Fruit fly (Drosophila melanogaster) whole organism, adult: ENCODE measurements around the gene Tap42.

ENCODE experiments used
- CG11617 ChIP-seq: fragments of 200-800 bp; sonication (Bioruptor generic); optimal IDR thresholded peaks from 2 replicates; lab custom pipeline; 2017; ENCODE audit warnings: mild to moderate bottlenecking, missing biosample characterization, missing genetic modification reagents, missing genetic modification characterization
- CG12768 ChIP-seq: fragments of 200-800 bp; sonication (Bioruptor generic); optimal IDR thresholded peaks from 2 replicates; lab custom pipeline; 2017; ENCODE audit warnings: missing biosample characterization, missing genetic modification characterization, mild to moderate bottlenecking, moderate library complexity, missing genetic modification reagents
- CG14711 ChIP-seq: fragments of 200-800 bp; sonication (Bioruptor generic); optimal IDR thresholded peaks from 2 replicates; lab custom pipeline; 2018; ENCODE audit warnings: missing biosample characterization, mild to moderate bottlenecking, missing genetic modification characterization, moderate library complexity
- CG1620 ChIP-seq: fragments of 200-800 bp; sonication (Bioruptor generic); optimal IDR thresholded peaks from 2 replicates; lab custom pipeline; 2016; ENCODE audit warnings: missing biosample characterization, missing genetic modification characterization
- CG33017 ChIP-seq: fragments of 200-800 bp; sonication (Bioruptor generic); optimal IDR thresholded peaks from 2 replicates; lab custom pipeline; 2018; ENCODE audit warnings: missing biosample characterization, mild to moderate bottlenecking, missing genetic modification characterization, moderate library complexity
- CG5204 ChIP-seq: fragments of 200-800 bp; sonication (Bioruptor generic); optimal IDR thresholded peaks from 2 replicates; lab custom pipeline; 2016; ENCODE audit warnings: missing biosample characterization, missing genetic modification characterization
- CG7045 ChIP-seq: fragments of 200-800 bp; sonication (Bioruptor generic); optimal IDR thresholded peaks from 2 replicates; lab custom pipeline; 2017; ENCODE audit warnings: missing biosample characterization, mild to moderate bottlenecking, missing genetic modification characterization
- CG7101 ChIP-seq: fragments of 200-800 bp; sonication (Bioruptor generic); optimal IDR thresholded peaks from 2 replicates; lab custom pipeline; 2018; ENCODE audit warnings: missing biosample characterization, mild to moderate bottlenecking, missing genetic modification characterization, moderate library complexity
- Clk ChIP-seq: fragments of 200-800 bp; sonication (Bioruptor generic); optimal IDR thresholded peaks from 2 replicates; lab custom pipeline; 2017; ENCODE audit warnings: missing biosample characterization, missing genetic modification characterization
- Crg-1 ChIP-seq: fragments of 200-800 bp; sonication (Bioruptor generic); optimal IDR thresholded peaks from 2 replicates; lab custom pipeline; 2016; ENCODE audit warnings: missing biosample characterization, missing genetic modification characterization
- Hr96 ChIP-seq: fragments of 200-800 bp; sonication (Bioruptor generic); optimal IDR thresholded peaks from 2 replicates; lab custom pipeline; 2016; ENCODE audit warnings: missing biosample characterization, missing genetic modification characterization
- Mnt ChIP-seq: fragments of 200-800 bp; sonication (Bioruptor generic); optimal IDR thresholded peaks from 2 replicates; lab custom pipeline; 2016; ENCODE audit warnings: missing biosample characterization, mild to moderate bottlenecking, missing genetic modification characterization
- bab1 ChIP-seq: fragments of 200-800 bp; sonication (Bioruptor generic); optimal IDR thresholded peaks from 3 replicates; lab custom pipeline; 2019; ENCODE audit warnings: missing biosample characterization, mild to moderate bottlenecking, missing genetic modification characterization, moderate library complexity
- cic ChIP-seq: fragments of 200-800 bp; sonication (Bioruptor generic); optimal IDR thresholded peaks from 2 replicates; lab custom pipeline; 2017; ENCODE audit warnings: missing biosample characterization, mild to moderate bottlenecking, missing genetic modification characterization, moderate library complexity
- cnc ChIP-seq, 2 experiments: fragments of >200 bp; optimal IDR thresholded peaks; 2 replicates each; lab custom pipeline; 2017
- kay ChIP-seq: fragments of 200-800 bp; sonication (Bioruptor generic); peaks from one replicate; lab custom pipeline; 2016; ENCODE audit warnings: missing biosample characterization, missing genetic modification characterization, borderline replicate concordance
- ovo ChIP-seq: fragments of 200-800 bp; sonication (Bioruptor generic); optimal IDR thresholded peaks from 2 replicates; lab custom pipeline; 2016; ENCODE audit warnings: missing biosample characterization, missing genetic modification characterization
- pad ChIP-seq: fragments of 200-800 bp; sonication (Bioruptor generic); optimal IDR thresholded peaks from 3 replicates; lab custom pipeline; 2017; ENCODE audit warnings: missing biosample characterization, missing genetic modification characterization, mild to moderate bottlenecking, moderate library complexity, missing genetic modification reagents
- tj ChIP-seq: fragments of 200-800 bp; sonication (Bioruptor generic); optimal IDR thresholded peaks from 3 replicates; lab custom pipeline; 2017; ENCODE audit warnings: missing biosample characterization, mild to moderate bottlenecking, missing genetic modification characterization, moderate library complexity
- toe ChIP-seq: fragments of 200-800 bp; sonication (Bioruptor generic); optimal IDR thresholded peaks from 2 replicates; lab custom pipeline; 2016; ENCODE audit warnings: missing biosample characterization, missing genetic modification characterization

The Tap42 gene

DNA sequence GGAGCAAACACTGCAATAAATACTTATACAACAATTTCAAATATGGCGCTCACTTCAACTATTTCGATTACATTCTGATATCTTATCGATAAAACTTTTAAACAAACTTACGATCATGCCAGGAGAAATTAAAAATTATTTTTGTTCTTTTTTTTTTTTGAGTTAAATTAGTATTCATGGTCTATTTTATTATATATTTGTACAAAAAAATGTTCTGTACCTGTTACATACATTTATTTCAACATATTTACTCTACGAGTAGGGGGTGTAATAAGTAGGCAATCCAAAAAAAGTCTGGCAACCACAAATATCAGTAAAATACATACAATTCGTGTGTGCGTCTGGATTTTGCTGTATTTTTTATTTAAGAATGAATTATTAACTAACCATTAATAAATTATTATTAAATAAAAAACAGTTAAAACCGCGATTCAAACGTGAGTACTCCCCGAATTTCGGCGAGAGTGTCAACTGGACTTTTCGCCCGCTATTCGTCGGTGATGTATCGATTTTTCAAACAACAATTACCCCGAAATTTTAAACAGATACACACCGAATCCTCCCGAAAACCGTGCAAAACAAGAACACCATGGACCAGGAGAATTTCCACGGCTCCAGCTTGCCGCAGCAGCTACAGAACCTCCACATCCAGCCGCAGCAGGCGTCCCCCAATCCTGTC, 15.1 kb downstream of the Tap42 start, which contains the start of gene loqs:
Gene loqs, plus strand, starts transcription at position 302 of the 679 bp plus-strand sequence.
- TF ChIP-seq CG7045 (no peak), CG14711 (tag; lab: Kevin White, UChicago) (peak; percentile 56), CG1620 (GFP tag; lab: Kevin White, UChicago) (peak; percentile 60), bab1 (GFP tag; lab: Kevin White, UChicago) (peak; percentile 64), CG7101 (tag; lab: Kevin White, UChicago) (peak; percentile 49), toe (GFP tag; lab: Kevin White, UChicago) (no peak)

DNA sequence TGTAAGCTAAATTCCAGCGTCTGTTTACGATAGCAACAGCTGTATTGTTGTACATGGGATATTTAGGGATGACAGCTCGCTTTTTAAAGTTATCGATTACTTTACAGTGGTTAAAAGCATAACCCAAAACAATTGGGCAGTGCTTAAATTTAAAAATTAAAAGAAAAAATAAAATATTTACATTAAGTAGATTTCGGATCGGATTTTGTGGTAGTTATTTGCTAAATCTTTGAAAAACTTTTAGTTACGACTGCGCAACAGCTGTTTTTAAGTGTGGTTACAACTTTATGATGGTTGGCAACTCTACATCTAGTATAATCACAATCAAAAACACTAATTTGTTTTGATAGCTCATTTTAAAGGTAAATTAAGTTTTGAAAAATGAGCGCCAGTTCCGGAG, 19.8 kb downstream of the Tap42 start, which contains the start of the genes Ing5 and CG7099:
Gene Ing5, minus strand, starts transcription at position 58 of the 400 bp plus-strand sequence.
Gene CG7099, plus strand, starts transcription at position 317 of the 400 bp plus-strand sequence.
- peak; percentile 96 for TF ChIP-seq CG7101 (tag; lab: Kevin White, UChicago)
- peak; percentile 94 for TF ChIP-seq CG12768 (GFP tag; lab: Kevin White, UChicago)
- no peak for TF ChIP-seq CG5204 (GFP tag; lab: Kevin White, UChicago)
- TF ChIP-seq tj (GFP tag; lab: Kevin White, UChicago) = peak; percentile 87
- TF ChIP-seq CG33017 (tag; lab: Kevin White, UChicago) = peak; percentile 93
- peak; percentile 91 for TF ChIP-seq Clk (GFP tag; lab: Kevin White, UChicago)
- TF ChIP-seq Hr96 (GFP tag; lab: Kevin White, UChicago) = peak; percentile 89
- no peak for TF ChIP-seq cnc (optimal IDR thresholded peaks at IDR 0.05; lab: Kevin White, UChicago)
- TF ChIP-seq ovo (GFP tag; lab: Kevin White, UChicago) = peak; percentile 92
- TF ChIP-seq CG11617 (GFP tag; lab: Kevin White, UChicago) = peak; percentile 96
- peak; percentile 86 for TF ChIP-seq pad
- TF ChIP-seq Mnt (GFP tag; lab: Kevin White, UChicago) = peak; percentile 92
- peak; percentile 98 for TF ChIP-seq toe (GFP tag; lab: Kevin White, UChicago)
- peak; percentile 97 for TF ChIP-seq CG1620 (GFP tag; lab: Kevin White, UChicago)
- peak; percentile 97 for TF ChIP-seq CG14711 (tag; lab: Kevin White, UChicago)
- peak; percentile 99 for TF ChIP-seq bab1 (GFP tag; lab: Kevin White, UChicago)
- TF ChIP-seq kay (GFP tag; lab: Kevin White, UChicago) = peak; percentile 98
- peak; percentile 71 for TF ChIP-seq cic (GFP tag; lab: Kevin White, UChicago)
- peak; percentile 94 for TF ChIP-seq CG7045
- TF ChIP-seq Crg-1 (GFP tag; lab: Kevin White, UChicago) = peak; percentile 94

DNA sequence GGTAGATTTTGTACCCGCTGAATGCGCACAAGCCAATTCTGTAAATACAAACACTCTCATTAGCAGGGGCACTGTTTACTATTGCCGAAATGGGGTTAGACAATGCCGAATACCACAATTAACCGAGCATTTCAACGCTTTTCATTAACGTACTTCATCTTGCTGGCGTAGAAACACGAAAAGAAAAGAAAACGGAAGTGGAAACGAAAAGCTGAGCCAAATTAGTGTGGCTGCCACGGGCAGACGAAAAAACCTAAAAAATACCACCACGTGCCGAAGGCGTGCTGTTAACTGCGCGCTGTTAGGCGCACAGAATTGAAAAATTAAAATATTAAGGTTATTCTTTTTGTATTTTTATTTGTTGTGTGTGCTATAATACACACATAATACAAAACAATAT, 27.5 kb downstream of the Tap42 start, which contains the start of gene RpL24:
Gene RpL24, minus strand, starts transcription at position 229 of the 400 bp plus-strand sequence.
- TF ChIP-seq cnc (optimal IDR thresholded peaks at IDR 0.05; lab: Kevin White, UChicago) = no peak
- peak; percentile 97 for TF ChIP-seq CG11617 (GFP tag; lab: Kevin White, UChicago)
- peak; percentile 89 for TF ChIP-seq CG7045
- peak; percentile 87 for TF ChIP-seq pad
- TF ChIP-seq kay (GFP tag; lab: Kevin White, UChicago) = no peak
- TF ChIP-seq Hr96 (GFP tag; lab: Kevin White, UChicago) = peak; percentile 90
- peak; percentile 65 for TF ChIP-seq Clk (GFP tag; lab: Kevin White, UChicago)
- peak; percentile 98 for TF ChIP-seq Crg-1 (GFP tag; lab: Kevin White, UChicago)
- peak; percentile 88 for TF ChIP-seq CG33017 (tag; lab: Kevin White, UChicago)
- TF ChIP-seq tj (GFP tag; lab: Kevin White, UChicago) = peak; percentile 77
- TF ChIP-seq ovo (GFP tag; lab: Kevin White, UChicago) = peak; percentile 95
- TF ChIP-seq CG5204 (GFP tag; lab: Kevin White, UChicago) = peak; percentile 89
- TF ChIP-seq CG14711 (tag; lab: Kevin White, UChicago) = peak; percentile 85
- TF ChIP-seq CG12768 (GFP tag; lab: Kevin White, UChicago) = peak; percentile 91
- peak; percentile 79 for TF ChIP-seq cic (GFP tag; lab: Kevin White, UChicago)
- TF ChIP-seq Mnt (GFP tag; lab: Kevin White, UChicago) = peak; percentile 99
- peak; percentile 99 for TF ChIP-seq bab1 (GFP tag; lab: Kevin White, UChicago)
- peak; percentile 85 for TF ChIP-seq toe (GFP tag; lab: Kevin White, UChicago)
- TF ChIP-seq CG7101 (tag; lab: Kevin White, UChicago) = peak; percentile 96
- TF ChIP-seq CG1620 (GFP tag; lab: Kevin White, UChicago) = peak; percentile 98

DNA sequence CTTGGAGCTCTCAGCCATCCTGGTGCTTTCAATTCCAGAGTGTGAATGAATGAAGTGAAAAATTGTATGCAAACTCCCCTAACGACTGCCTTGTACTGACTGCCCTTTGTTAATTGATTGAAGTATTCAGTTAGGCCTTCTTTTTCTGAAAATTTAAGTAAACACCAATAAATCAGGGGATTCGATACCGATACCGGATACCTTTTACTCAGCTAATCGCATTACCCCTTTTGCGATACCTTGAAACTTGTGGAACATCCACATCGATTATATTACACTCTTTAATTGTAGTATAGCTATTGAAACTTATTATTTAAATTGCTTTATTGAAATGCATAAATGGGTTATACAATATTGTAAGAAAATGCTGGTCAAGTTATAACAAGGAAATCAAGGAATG, 28.7 kb downstream of the Tap42 start, which contains the start of gene CG16957:
Gene CG16957, minus strand, starts transcription at position 101 of the 400 bp plus-strand sequence.
- TF ChIP-seq Mnt (GFP tag; lab: Kevin White, UChicago) (no peak), tj (GFP tag; lab: Kevin White, UChicago) (no peak), CG11617 (GFP tag; lab: Kevin White, UChicago) (no peak), CG1620 (GFP tag; lab: Kevin White, UChicago) (no peak), CG5204 (GFP tag; lab: Kevin White, UChicago) (no peak), bab1 (GFP tag; lab: Kevin White, UChicago) (no peak), CG7101 (tag; lab: Kevin White, UChicago) (no peak), Hr96 (GFP tag; lab: Kevin White, UChicago) (no peak), kay (GFP tag; lab: Kevin White, UChicago) (no peak), Clk (GFP tag; lab: Kevin White, UChicago) (no peak)

DNA sequence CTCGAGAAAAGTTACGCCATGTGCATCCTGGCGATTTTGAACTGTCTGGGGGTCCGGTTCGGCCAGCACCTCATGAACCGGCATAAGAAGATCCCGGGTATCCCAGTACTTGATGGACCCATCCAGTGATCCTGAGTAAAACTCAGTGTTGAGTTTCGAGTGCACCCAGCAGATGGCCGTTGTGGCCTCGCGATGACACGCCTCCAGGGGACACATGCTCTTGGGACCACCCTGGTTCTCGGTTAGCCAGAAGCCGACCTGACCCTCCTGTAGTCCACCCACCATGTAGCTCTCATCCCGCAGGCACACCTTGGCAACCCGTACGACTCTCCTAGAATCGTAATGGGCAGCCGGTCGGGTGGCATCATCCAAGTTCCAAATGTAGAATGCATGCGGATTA, 30.0 kb downstream of the Tap42 start:
- TF ChIP-seq Hr96 (GFP tag; lab: Kevin White, UChicago) (no peak), bab1 (GFP tag; lab: Kevin White, UChicago) (no peak), toe (GFP tag; lab: Kevin White, UChicago) (no peak)
